Fruit fly (Drosophila melanogaster) whole organism, embryonic: ENCODE results near the gene moody.

Source experiments
- ATbp ChIP-seq: fragments of 200-800 bp; sonication (Bioruptor generic); optimal IDR thresholded peaks from 2 replicates; lab custom pipeline; 2017; ENCODE audit warnings: missing biosample characterization, mild to moderate bottlenecking, missing genetic modification characterization, missing genetic modification reagents
- Adf1 ChIP-seq: fragments of 200-800 bp; sonication (Bioruptor generic); IDR thresholded peaks from 2 replicates; pipeline ENCODE4 v1.3.6; 2022; ENCODE audit warnings: missing biosample characterization, missing genetic modification characterization
- CG10959 ChIP-seq: fragments of 200-800 bp; sonication (Bioruptor generic); IDR thresholded peaks from 2 replicates; pipeline ENCODE4 v1.3.6; 2022; ENCODE audit warnings: missing biosample characterization, missing genetic modification characterization
- CG11560 ChIP-seq: fragments of 200-800 bp; sonication (Bioruptor generic); IDR thresholded peaks from 3 replicates; pipeline ENCODE4 v1.3.6; 2022; ENCODE audit warnings: missing biosample characterization, missing genetic modification characterization
- CG1233 ChIP-seq: fragments of 200-800 bp; sonication (Bioruptor generic); optimal IDR thresholded peaks from 4 replicates; lab custom pipeline; 2018; ENCODE audit warnings: missing biosample characterization, mild to moderate bottlenecking, missing genetic modification characterization
- CG14014 ChIP-seq: fragments of 200-800 bp; sonication (Bioruptor generic); IDR thresholded peaks from 2 replicates; pipeline ENCODE4 v1.3.6; 2022; ENCODE audit warnings: missing biosample characterization, missing genetic modification characterization
- CG14441 ChIP-seq: fragments of 200-800 bp; sonication (Bioruptor generic); IDR thresholded peaks from 2 replicates; pipeline ENCODE4 v1.3.6; 2022; ENCODE audit warnings: missing biosample characterization, missing genetic modification characterization
- CG3407 ChIP-seq: fragments of 200-800 bp; sonication (Bioruptor generic); optimal IDR thresholded peaks from 2 replicates; lab custom pipeline; 2018; ENCODE audit warnings: missing biosample characterization, mild to moderate bottlenecking, missing genetic modification characterization
- CG3726 ChIP-seq: fragments of 200-800 bp; sonication (Bioruptor generic); IDR thresholded peaks from 3 replicates; pipeline ENCODE4, ENCODE4 v1.3.6; 2022; ENCODE audit warnings: missing biosample characterization, missing genetic modification characterization
- CG42726 ChIP-seq: fragments of 200-800 bp; sonication (Bioruptor generic); IDR thresholded peaks from 2 replicates; pipeline ENCODE4 v1.3.6; 2022; ENCODE audit warnings: missing biosample characterization, missing genetic modification characterization; ENCODE audit not compliant: partially characterized antibody
- CG4404 ChIP-seq: fragments of 200-800 bp; sonication (Bioruptor generic); IDR thresholded peaks from 2 replicates; pipeline ENCODE4 v1.3.6; 2022; ENCODE audit warnings: missing biosample characterization, missing genetic modification characterization
- CG4707 ChIP-seq: fragments of 200-800 bp; sonication (Bioruptor generic); optimal IDR thresholded peaks from 2 replicates; lab custom pipeline; 2018; ENCODE audit warnings: missing biosample characterization, mild to moderate bottlenecking, missing genetic modification characterization, moderate library complexity
- CG4820 ChIP-seq: fragments of 200-800 bp; sonication (Bioruptor generic); optimal IDR thresholded peaks from 3 replicates; lab custom pipeline; 2016; ENCODE audit warnings: missing biosample characterization, missing genetic modification characterization
- CG5953 ChIP-seq: fragments of 200-800 bp; sonication (Bioruptor generic); IDR thresholded peaks from 2 replicates; pipeline ENCODE4 v1.3.6; 2022; ENCODE audit warnings: missing biosample characterization, missing genetic modification characterization
- CG8281 ChIP-seq: fragments of 200-800 bp; sonication (Bioruptor generic); optimal IDR thresholded peaks from 2 replicates; lab custom pipeline; 2018; ENCODE audit warnings: missing biosample characterization, mild to moderate bottlenecking, missing genetic modification characterization, moderate library complexity
- CG9437 ChIP-seq: fragments of 200-800 bp; sonication (Bioruptor generic); optimal IDR thresholded peaks from 2 replicates; lab custom pipeline; 2018; ENCODE audit warnings: missing biosample characterization, mild to moderate bottlenecking, missing genetic modification characterization
- CG9797 ChIP-seq: fragments of 200-800 bp; sonication (Bioruptor generic); optimal IDR thresholded peaks from 3 replicates; lab custom pipeline; 2018; ENCODE audit warnings: missing biosample characterization, mild to moderate bottlenecking, missing genetic modification characterization
- Elba2 ChIP-seq: fragments of 200-800 bp; sonication (Bioruptor generic); optimal IDR thresholded peaks from 3 replicates; lab custom pipeline; 2016; ENCODE audit warnings: missing biosample characterization, missing genetic modification characterization
- HLH3B ChIP-seq: fragments of 200-800 bp; sonication (Bioruptor generic); IDR thresholded peaks from 2 replicates; pipeline ENCODE4 v1.3.6; 2022; ENCODE audit warnings: missing biosample characterization, missing genetic modification characterization
- NC2α ChIP-seq: fragments of 200-800 bp; sonication (Bioruptor generic); optimal IDR thresholded peaks from 2 replicates; lab custom pipeline; 2016; ENCODE audit warnings: missing biosample characterization, missing genetic modification characterization
- NFAT ChIP-seq: fragments of 200-800 bp; sonication (Bioruptor generic); IDR thresholded peaks from 2 replicates; pipeline ENCODE4 v1.3.6; 2022; ENCODE audit warnings: missing biosample characterization, missing genetic modification characterization
- Oaz ChIP-seq: fragments of 200-800 bp; sonication (Bioruptor generic); IDR thresholded peaks from 2 replicates; pipeline ENCODE4 v1.3.6; 2022; ENCODE audit warnings: missing biosample characterization, missing genetic modification characterization
- Poxn ChIP-seq: fragments of 200-800 bp; sonication (Bioruptor generic); IDR thresholded peaks from 2 replicates; pipeline ENCODE4 v1.3.6; 2022; ENCODE audit warnings: missing biosample characterization, missing genetic modification characterization
- Taf1 ChIP-seq: fragments of 200-800 bp; sonication (Bioruptor generic); IDR thresholded peaks from 2 replicates; pipeline ENCODE4 v1.3.6; 2022; ENCODE audit warnings: missing biosample characterization, missing genetic modification characterization
- Usf ChIP-seq: fragments of 200-800 bp; sonication (Bioruptor generic); optimal IDR thresholded peaks from 2 replicates; lab custom pipeline; 2017; ENCODE audit warnings: missing genotype, missing biosample characterization, missing genetic modification characterization
- abd-A ChIP-seq: fragments of 200-800 bp; sonication (Bioruptor generic); optimal IDR thresholded peaks from 3 replicates; lab custom pipeline; 2019; ENCODE audit warnings: missing biosample characterization, mild to moderate bottlenecking, missing genetic modification characterization, moderate library complexity
- ash1 ChIP-seq: fragments of 200-800 bp; sonication (Bioruptor generic); optimal IDR thresholded peaks from 2 replicates; lab custom pipeline; 2018; ENCODE audit warnings: missing biosample characterization, mild to moderate bottlenecking, missing genetic modification characterization
- bbx ChIP-seq: fragments of 200-800 bp; sonication (Bioruptor generic); IDR thresholded peaks from 2 replicates; pipeline ENCODE4 v1.3.6; 2022; ENCODE audit warnings: missing biosample characterization, missing genetic modification characterization; ENCODE audit not compliant: partially characterized antibody
- btn ChIP-seq: fragments of 200-800 bp; sonication (Bioruptor generic); optimal IDR thresholded peaks from 2 replicates; lab custom pipeline; 2016; ENCODE audit warnings: missing biosample characterization, missing genetic modification characterization
- chif ChIP-seq, 2 experiments: fragments of 200-800 bp; sonication (Bioruptor generic); optimal IDR thresholded peaks; 3 replicates each; lab custom pipeline; 2016; ENCODE audit warnings: missing biosample characterization in 2 of 2, missing genetic modification characterization in 2 of 2
- chm ChIP-seq: fragments of 200-800 bp; sonication (Bioruptor generic); IDR thresholded peaks from 2 replicates; pipeline ENCODE4 v1.3.6; 2022; ENCODE audit warnings: missing biosample characterization, missing genetic modification characterization
- crol ChIP-seq: fragments of 200-800 bp; sonication (Bioruptor generic); IDR thresholded peaks from 2 replicates; pipeline ENCODE4 v1.3.6; 2022; ENCODE audit warnings: missing biosample characterization, missing genetic modification characterization
- dimm ChIP-seq: fragments of 200-800 bp; sonication (Bioruptor generic); IDR thresholded peaks from 2 replicates; pipeline ENCODE4 v1.3.6; 2022; ENCODE audit warnings: missing biosample characterization, missing genetic modification characterization
- dmrt11E ChIP-seq: fragments of 200-800 bp; sonication (Bioruptor generic); optimal IDR thresholded peaks from 3 replicates; lab custom pipeline; 2018; ENCODE audit warnings: missing biosample characterization, mild to moderate bottlenecking, missing genetic modification characterization, moderate library complexity
- fd3F ChIP-seq: fragments of 200-800 bp; sonication (Bioruptor generic); optimal IDR thresholded peaks from 2 replicates; lab custom pipeline; 2018; ENCODE audit warnings: missing biosample characterization, mild to moderate bottlenecking, missing genetic modification characterization, moderate library complexity
- ftz-f1 ChIP-seq: fragments of 200-800 bp; sonication (Bioruptor generic); optimal IDR thresholded peaks from 2 replicates; lab custom pipeline; 2016; ENCODE audit warnings: missing biosample characterization, missing genetic modification characterization
- gcm2 ChIP-seq: fragments of 200-800 bp; sonication (Bioruptor generic); optimal IDR thresholded peaks from 2 replicates; lab custom pipeline; 2016; ENCODE audit warnings: missing biosample characterization, missing genetic modification characterization
- gt ChIP-seq: fragments of 200-800 bp; sonication (Bioruptor generic); IDR thresholded peaks from 2 replicates; pipeline ENCODE4 v1.3.6; 2022; ENCODE audit warnings: missing biosample characterization, missing genetic modification characterization
- hth ChIP-seq: fragments of >200 bp; optimal IDR thresholded peaks from 2 replicates; lab custom pipeline; 2017; ENCODE audit warnings: inconsistent platforms
- ind ChIP-seq: fragments of 200-800 bp; sonication (Bioruptor generic); optimal IDR thresholded peaks from 3 replicates; lab custom pipeline; 2016; ENCODE audit warnings: missing biosample characterization, missing genetic modification characterization
- jing ChIP-seq: fragments of 200-800 bp; sonication (Bioruptor generic); optimal IDR thresholded peaks from 2 replicates; lab custom pipeline; 2018; ENCODE audit warnings: missing biosample characterization, mild to moderate bottlenecking, missing genetic modification characterization
- lov ChIP-seq, 2 experiments: fragments of 200-800 bp in 1 of 2; fragments of >200 bp in 1 of 2; sonication (Bioruptor generic) in 1 of 2; IDR thresholded peaks in 1 of 2; optimal IDR thresholded peaks in 1 of 2; 2 replicates in 1 of 2; 3 replicates in 1 of 2; pipeline versions ENCODE4 v1.3.6 to Lab custom; 2017 to 2022; ENCODE audit warnings: missing biosample characterization in 1 of 2, missing genetic modification characterization in 1 of 2
- mam ChIP-seq: fragments of 200-800 bp; sonication (Bioruptor generic); optimal IDR thresholded peaks from 3 replicates; lab custom pipeline; 2016; ENCODE audit warnings: missing biosample characterization, missing genetic modification characterization
- mirr ChIP-seq: fragments of 200-800 bp; sonication (Bioruptor generic); optimal IDR thresholded peaks from 3 replicates; lab custom pipeline; 2018; ENCODE audit warnings: missing biosample characterization, mild to moderate bottlenecking, missing genetic modification characterization
- org-1 ChIP-seq: fragments of 200-800 bp; sonication (Bioruptor generic); optimal IDR thresholded peaks from 2 replicates; lab custom pipeline; 2017; ENCODE audit warnings: missing biosample characterization, missing genetic modification characterization
- pb ChIP-seq: fragments of 200-800 bp; sonication (Bioruptor generic); optimal IDR thresholded peaks from 3 replicates; lab custom pipeline; 2016; ENCODE audit warnings: missing biosample characterization, missing genetic modification characterization
- ro ChIP-seq: fragments of 200-800 bp; sonication (Bioruptor generic); IDR thresholded peaks from 2 replicates; pipeline ENCODE4 v1.3.6; 2022; ENCODE audit warnings: missing biosample characterization, missing genetic modification characterization
- slbo ChIP-seq: fragments of 200-800 bp; sonication (Bioruptor generic); IDR thresholded peaks from 2 replicates; pipeline ENCODE4 v1.3.6; 2022; ENCODE audit warnings: missing biosample characterization, missing genetic modification characterization
- tna ChIP-seq: fragments of 200-800 bp; sonication (Bioruptor generic); IDR thresholded peaks from 2 replicates; pipeline ENCODE4 v1.3.6; 2022; ENCODE audit warnings: missing biosample characterization, missing genetic modification characterization; ENCODE audit not compliant: partially characterized antibody
- zf30C ChIP-seq: fragments of 200-800 bp; sonication (Bioruptor generic); optimal IDR thresholded peaks from 3 replicates; lab custom pipeline; 2018; ENCODE audit warnings: missing biosample characterization, mild to moderate bottlenecking, missing genetic modification characterization
- zfh1 ChIP-seq: fragments of 200-800 bp; sonication (Bioruptor generic); IDR thresholded peaks from 3 replicates; pipeline ENCODE4 v1.3.6; 2022; ENCODE audit warnings: missing biosample characterization, missing genetic modification characterization

Gene moody

dm6 chrX:2094072-2094761 is 44.3 kb upstream of the moody start, which contains the start of gene csw (continued):
- TF ChIP-seq btn (GFP tag; lab: Kevin White, UChicago) (no peak), slbo (GFP tag; lab: Robert Waterston, UW) (peak; percentile 76), Poxn (GFP tag; lab: Robert Waterston, UW) (no peak), pb (GFP tag; lab: Kevin White, UChicago) (no peak), CG8281 (tag; lab: Kevin White, UChicago) (no peak), CG14441 (GFP tag; lab: Robert Waterston, UW) (0 out of 2 replicates have a peak, but pooled peaks have one; percentile 12), dmrt11E (tag; lab: Kevin White, UChicago) (no peak), CG4820 (no peak), mam (GFP tag; lab: Kevin White, UChicago) (peak; percentile 59), crol (GFP tag; lab: Robert Waterston, UW) (peak; percentile 64), gcm2 (GFP tag; lab: Kevin White, UChicago) (no peak), CG4404 (GFP tag; lab: Robert Waterston, UW) (peak; percentile 32; the same call in 1 of the 2 replicates), ash1 (GFP tag; lab: Kevin White, UChicago) (no peak), CG3726 (GFP tag; lab: Robert Waterston, UW) (no peak), org-1 (GFP tag; lab: Kevin White, UChicago) (no peak), CG9797 (GFP tag; lab: Kevin White, UChicago) (peak; percentile 92), CG3407 (GFP tag; lab: Kevin White, UChicago) (no peak), chif (GFP tag; optimal IDR thresholded peaks at IDR 0.05; lab: Kevin White, UChicago) (peak; percentile 0 to 54), CG10959 (GFP tag; lab: Robert Waterston, UW) (no peak), zf30C (GFP tag; lab: Kevin White, UChicago) (no peak), lov (optimal IDR thresholded peaks at IDR 0.05; lab: Kevin White, UChicago) (no peak), lov (GFP tag; IDR thresholded peaks at IDR 0.05; lab: Robert Waterston, UW) (no peak), Usf (GFP tag; lab: Kevin White, UChicago) (no peak), CG14014 (GFP tag; lab: Robert Waterston, UW) (no peak), CG9437 (GFP tag; lab: Kevin White, UChicago) (no peak), hth (lab: Kevin White, UChicago) (no peak), CG1233 (GFP tag; lab: Kevin White, UChicago) (no peak), ftz-f1 (GFP tag; lab: Kevin White, UChicago) (peak; percentile 67), mirr (GFP tag; lab: Kevin White, UChicago) (no peak), Adf1 (GFP tag; lab: Robert Waterston, UW) (no peak), NC2α (no peak), HLH3B (no peak), NFAT (GFP tag; lab: Robert Waterston, UW) (0 out of 2 replicates have a peak, but pooled peaks have one; percentile 14), ro (GFP tag; lab: Robert Waterston, UW) (no peak), CG5953 (GFP tag; lab: Robert Waterston, UW) (no peak), chm (GFP tag; lab: Robert Waterston, UW) (no peak), Elba2 (peak; percentile 92), CG11560 (tag; lab: Robert Waterston, UW) (0 out of 3 replicates have a peak, but pooled peaks have one; percentile 15), ind (peak; percentile 32), CG4707 (GFP tag; lab: Kevin White, UChicago) (no peak), zfh1 (peak; percentile 54; the same call in 2 of the 3 replicates), gt (no peak), dimm (GFP tag; lab: Robert Waterston, UW) (no peak), ATbp (GFP tag; lab: Kevin White, UChicago) (no peak), bbx (GFP tag; lab: Robert Waterston, UW) (peak; percentile 48; the same call in 1 of the 2 replicates), abd-A (tag; lab: Kevin White, UChicago) (peak; percentile 0), Oaz (GFP tag; lab: Robert Waterston, UW) (no peak), fd3F (GFP tag; lab: Kevin White, UChicago) (no peak), tna (GFP tag; lab: Robert Waterston, UW) (no peak), jing (GFP tag; lab: Kevin White, UChicago) (no peak), CG42726 (GFP tag; lab: Robert Waterston, UW) (peak; percentile 67), Taf1 (GFP tag; lab: Robert Waterston, UW) (no peak)
